Fruit fly (Drosophila melanogaster) whole organism, embryonic: ENCODE measurements around the gene cry.

Experiments used
- BEAF-32 ChIP-seq: fragments of 200-800 bp; sonication (Bioruptor generic); optimal IDR thresholded peaks from 3 replicates; lab custom pipeline; 2017; ENCODE audit warnings: missing biosample characterization, missing genetic modification characterization, mild to moderate bottlenecking, moderate library complexity, missing genetic modification reagents
- Bgb ChIP-seq: fragments of 200-800 bp; sonication (Bioruptor generic); IDR thresholded peaks from 2 replicates; pipeline ENCODE4 v1.3.6; 2022; ENCODE audit warnings: missing biosample characterization, missing genetic modification characterization; ENCODE audit not compliant: partially characterized antibody
- CG10979 ChIP-seq: fragments of 200-800 bp; sonication (Bioruptor generic); optimal IDR thresholded peaks from 2 replicates; lab custom pipeline; 2018; ENCODE audit warnings: missing biosample characterization, mild to moderate bottlenecking, missing genetic modification characterization, moderate library complexity
- CG11093 ChIP-seq: fragments of 200-800 bp; sonication (Bioruptor generic); IDR thresholded peaks from 3 replicates; pipeline ENCODE4 v1.3.6; 2022; ENCODE audit warnings: missing biosample characterization, missing genetic modification characterization
- CG13287 ChIP-seq: fragments of 200-800 bp; sonication (Bioruptor generic); IDR thresholded peaks from 2 replicates; pipeline ENCODE4 v1.3.6; 2022; ENCODE audit warnings: missing biosample characterization, missing genetic modification characterization; ENCODE audit not compliant: partially characterized antibody
- CG14710 ChIP-seq: fragments of 200-800 bp; sonication (Bioruptor generic); optimal IDR thresholded peaks from 3 replicates; lab custom pipeline; 2019; ENCODE audit warnings: missing biosample characterization, mild to moderate bottlenecking, missing genetic modification characterization, moderate library complexity
- CG15514 ChIP-seq: fragments of 200-800 bp; sonication (Bioruptor generic); optimal IDR thresholded peaks from 3 replicates; lab custom pipeline; 2017; ENCODE audit warnings: missing biosample characterization, missing genetic modification characterization, mild to moderate bottlenecking, moderate library complexity, missing genetic modification reagents
- CG2116 ChIP-seq: fragments of 200-800 bp; sonication (Bioruptor generic); optimal IDR thresholded peaks from 3 replicates; lab custom pipeline; 2018; ENCODE audit warnings: missing biosample characterization, mild to moderate bottlenecking, missing genetic modification characterization
- CG4424 ChIP-seq: fragments of 200-800 bp; sonication (Bioruptor generic); optimal IDR thresholded peaks from 3 replicates; lab custom pipeline; 2016; ENCODE audit warnings: missing biosample characterization, missing genetic modification characterization
- CG4617 ChIP-seq: fragments of 200-800 bp; sonication (Bioruptor generic); optimal IDR thresholded peaks from 3 replicates; lab custom pipeline; 2016; ENCODE audit warnings: missing biosample characterization, missing genetic modification characterization, borderline replicate concordance
- CG5953 ChIP-seq: fragments of 200-800 bp; sonication (Bioruptor generic); IDR thresholded peaks from 2 replicates; pipeline ENCODE4 v1.3.6; 2022; ENCODE audit warnings: missing biosample characterization, missing genetic modification characterization
- CG7928 ChIP-seq: fragments of 200-800 bp; sonication (Bioruptor generic); optimal IDR thresholded peaks from 2 replicates; lab custom pipeline; 2017; ENCODE audit warnings: missing biosample characterization, mild to moderate bottlenecking, missing genetic modification characterization
- CG9797 ChIP-seq: fragments of 200-800 bp; sonication (Bioruptor generic); optimal IDR thresholded peaks from 3 replicates; lab custom pipeline; 2018; ENCODE audit warnings: missing biosample characterization, mild to moderate bottlenecking, missing genetic modification characterization
- Dll ChIP-seq: fragments of 200-800 bp; sonication (Bioruptor generic); IDR thresholded peaks from 4 replicates; pipeline ENCODE4 v1.3.6; 2022; ENCODE audit warnings: missing biosample characterization, missing genetic modification characterization; ENCODE audit not compliant: partially characterized antibody
- Dp ChIP-seq: fragments of 200-800 bp; sonication (Bioruptor generic); optimal IDR thresholded peaks from 2 replicates; lab custom pipeline; 2018; ENCODE audit warnings: missing biosample characterization, mild to moderate bottlenecking, missing genetic modification characterization, moderate library complexity
- Dref ChIP-seq: fragments of 200-800 bp; sonication (Bioruptor generic); IDR thresholded peaks from 2 replicates; pipeline ENCODE4 v1.3.6; 2022; ENCODE audit warnings: missing biosample characterization, missing genetic modification characterization
- E2f2 ChIP-seq: fragments of 200-800 bp; sonication (Bioruptor generic); IDR thresholded peaks from 2 replicates; pipeline ENCODE4 v1.3.6; 2022; ENCODE audit warnings: missing biosample characterization, missing genetic modification characterization
- Eip74EF ChIP-seq, 2 experiments: fragments of 200-800 bp in 1 of 2; fragments of >200 bp in 1 of 2; sonication (Bioruptor generic) in 1 of 2; optimal IDR thresholded peaks; 2 replicates each; lab custom pipeline; 2017 to 2019; ENCODE audit warnings: missing biosample characterization in 2 of 2, missing genetic modification characterization in 2 of 2, mild to moderate bottlenecking in 1 of 2, moderate library complexity in 1 of 2
- HLH4C ChIP-seq: fragments of 200-800 bp; sonication (Bioruptor generic); IDR thresholded peaks from 3 replicates; pipeline ENCODE4 v1.3.6; 2022; ENCODE audit warnings: missing biosample characterization, missing genetic modification characterization; ENCODE audit not compliant: partially characterized antibody
- HmgZ ChIP-seq: fragments of 200-800 bp; sonication (Bioruptor generic); optimal IDR thresholded peaks from 2 replicates; lab custom pipeline; 2018; ENCODE audit warnings: missing biosample characterization, mild to moderate bottlenecking, missing genetic modification characterization
- MBD-R2 ChIP-seq: fragments of 200-800 bp; sonication (Bioruptor generic); IDR thresholded peaks from 2 replicates; pipeline ENCODE4 v1.3.6; 2022; ENCODE audit warnings: missing biosample characterization, missing genetic modification characterization
- MESR4 ChIP-seq: fragments of 200-800 bp; sonication (Bioruptor generic); optimal IDR thresholded peaks from 2 replicates; lab custom pipeline; 2018; ENCODE audit warnings: missing biosample characterization, mild to moderate bottlenecking, missing genetic modification characterization, moderate library complexity
- Med ChIP-seq: fragments of 200-800 bp; sonication (Bioruptor generic); peaks from one replicate; lab custom pipeline; 2016; ENCODE audit warnings: missing biosample characterization, missing genetic modification characterization, mild to moderate bottlenecking, inconsistent platforms, moderate library complexity
- Opbp ChIP-seq: fragments of 200-800 bp; sonication (Bioruptor generic); IDR thresholded peaks from 3 replicates; pipeline ENCODE4 v1.3.6; 2022; ENCODE audit warnings: missing biosample characterization, missing genetic modification characterization; ENCODE audit not compliant: partially characterized antibody
- Scr ChIP-seq: fragments of 200-800 bp; sonication (Bioruptor generic); IDR thresholded peaks from 2 replicates; pipeline ENCODE4 v1.3.6; 2022; ENCODE audit warnings: missing biosample characterization, missing genetic modification characterization; ENCODE audit not compliant: partially characterized antibody
- Sin3A ChIP-seq: fragments of >200 bp; optimal IDR thresholded peaks from 2 replicates; lab custom pipeline; 2018
- Sry-δ ChIP-seq: fragments of 200-800 bp; sonication (Bioruptor generic); optimal IDR thresholded peaks from 2 replicates; lab custom pipeline; 2016; ENCODE audit warnings: missing biosample characterization, missing genetic modification characterization
- Ssrp ChIP-seq: fragments of 200-800 bp; sonication (Bioruptor generic); optimal IDR thresholded peaks from 2 replicates; lab custom pipeline; 2018; ENCODE audit warnings: missing biosample characterization, mild to moderate bottlenecking, missing genetic modification characterization, moderate library complexity
- Xbp1 ChIP-seq: fragments of 200-800 bp; sonication (Bioruptor generic); optimal IDR thresholded peaks from 3 replicates; lab custom pipeline; 2016; ENCODE audit warnings: missing biosample characterization, mild to moderate bottlenecking, missing genetic modification characterization
- YL-1 ChIP-seq: fragments of 200-800 bp; sonication (Bioruptor generic); optimal IDR thresholded peaks from 3 replicates; lab custom pipeline; 2017; ENCODE audit warnings: missing biosample characterization, mild to moderate bottlenecking, missing genetic modification characterization
- amos ChIP-seq: fragments of 200-800 bp; sonication (Bioruptor generic); IDR thresholded peaks from 2 replicates; pipeline ENCODE4 v1.3.6; 2022; ENCODE audit warnings: missing biosample characterization, missing genetic modification characterization; ENCODE audit not compliant: partially characterized antibody
- aop ChIP-seq: fragments of 200-800 bp; sonication (Bioruptor generic); IDR thresholded peaks from 2 replicates; pipeline ENCODE4 v1.3.6; 2022; ENCODE audit warnings: missing biosample characterization, missing genetic modification characterization
- chif ChIP-seq, 2 experiments: fragments of 200-800 bp; sonication (Bioruptor generic); optimal IDR thresholded peaks; 3 replicates each; lab custom pipeline; 2016; ENCODE audit warnings: missing biosample characterization in 2 of 2, missing genetic modification characterization in 2 of 2
- chinmo ChIP-seq: fragments of 200-800 bp; sonication (Bioruptor generic); IDR thresholded peaks from 4 replicates; pipeline ENCODE4 v1.3.6; 2022; ENCODE audit warnings: missing biosample characterization, missing genetic modification characterization; ENCODE audit not compliant: partially characterized antibody
- gfzf ChIP-seq: fragments of 200-800 bp; sonication (Bioruptor generic); optimal IDR thresholded peaks from 2 replicates; lab custom pipeline; 2016; ENCODE audit warnings: missing biosample characterization, mild to moderate bottlenecking, missing genetic modification characterization, moderate library complexity
- p53 ChIP-seq: fragments of 200-800 bp; sonication (Bioruptor generic); optimal IDR thresholded peaks from 2 replicates; lab custom pipeline; 2016; ENCODE audit warnings: missing biosample characterization, missing genetic modification characterization
- phol ChIP-seq: fragments of 200-800 bp; sonication (Bioruptor generic); optimal IDR thresholded peaks from 3 replicates; lab custom pipeline; 2018; ENCODE audit warnings: missing biosample characterization, mild to moderate bottlenecking, missing genetic modification characterization, moderate library complexity
- pzg ChIP-seq: fragments of 200-800 bp; sonication (Bioruptor generic); optimal IDR thresholded peaks from 3 replicates; lab custom pipeline; 2018; ENCODE audit warnings: missing biosample characterization, mild to moderate bottlenecking, missing genetic modification characterization, moderate library complexity
- scrt ChIP-seq: fragments of 200-800 bp; sonication (Bioruptor generic); optimal IDR thresholded peaks from 2 replicates; lab custom pipeline; 2018; ENCODE audit warnings: missing biosample characterization, mild to moderate bottlenecking, missing genetic modification characterization, moderate library complexity
- stwl ChIP-seq: fragments of 200-800 bp; sonication (Bioruptor generic); optimal IDR thresholded peaks from 3 replicates; lab custom pipeline; 2018; ENCODE audit warnings: missing biosample characterization, mild to moderate bottlenecking, missing genetic modification characterization, moderate library complexity
- tna ChIP-seq: fragments of 200-800 bp; sonication (Bioruptor generic); IDR thresholded peaks from 2 replicates; pipeline ENCODE4 v1.3.6; 2022; ENCODE audit warnings: missing biosample characterization, missing genetic modification characterization; ENCODE audit not compliant: partially characterized antibody
- trem ChIP-seq: fragments of 200-800 bp; optimal IDR thresholded peaks from 3 replicates; lab custom pipeline; 2019; ENCODE audit warnings: missing biosample characterization, mild to moderate bottlenecking, missing genetic modification characterization, moderate library complexity
- unc-4 ChIP-seq: fragments of 200-800 bp; sonication (Bioruptor generic); IDR thresholded peaks from 2 replicates; pipeline ENCODE4 v1.3.6; 2022; ENCODE audit warnings: missing biosample characterization, missing genetic modification characterization; ENCODE audit not compliant: partially characterized antibody
- vnd ChIP-seq: fragments of 200-800 bp; sonication (Bioruptor generic); IDR thresholded peaks from 3 replicates; pipeline ENCODE4 v1.3.6; 2022; ENCODE audit warnings: missing biosample characterization, missing genetic modification characterization; ENCODE audit not compliant: partially characterized antibody
- wdn ChIP-seq: fragments of 200-800 bp; sonication (Bioruptor generic); IDR thresholded peaks from 2 replicates; pipeline ENCODE4 v1.3.6; 2022; ENCODE audit warnings: missing biosample characterization, missing genetic modification characterization
- z ChIP-seq: fragments of 200-800 bp; sonication (Bioruptor generic); IDR thresholded peaks from 3 replicates; pipeline ENCODE4 v1.3.6; 2022; ENCODE audit warnings: missing biosample characterization, missing genetic modification characterization
- zen ChIP-seq: fragments of 200-800 bp; sonication (Bioruptor generic); optimal IDR thresholded peaks from 3 replicates; lab custom pipeline; 2018; ENCODE audit warnings: missing biosample characterization, mild to moderate bottlenecking, missing genetic modification characterization, moderate library complexity

cry gene

DNA sequence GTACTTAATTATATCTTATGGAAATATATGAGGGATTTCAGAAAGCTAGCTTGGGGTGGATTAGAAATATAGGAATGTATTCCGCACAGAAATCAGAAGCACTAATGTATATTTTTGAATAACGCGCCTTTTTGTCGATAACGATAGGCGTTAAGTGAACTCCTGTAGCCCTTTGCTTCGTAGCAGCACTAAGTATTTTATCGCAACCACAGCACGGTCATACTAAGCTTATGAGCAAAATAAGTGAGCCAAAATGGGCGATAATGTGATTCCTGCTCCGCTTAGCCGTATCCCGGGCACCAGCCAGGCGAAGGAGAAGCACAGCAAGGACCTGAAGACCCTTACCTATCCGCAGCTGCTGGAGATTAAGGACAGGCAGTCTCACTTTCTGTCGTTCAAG is 17.3 kb downstream of the cry start, which contains the start of the genes CG5250 and Polr2M:
Gene CG5250, minus strand, starts transcription at position 32 of the 400 bp plus-strand sequence.
Gene Polr2M, plus strand, starts transcription at position 219 of the 400 bp plus-strand sequence.
- TF ChIP-seq YL-1 (GFP tag; lab: Kevin White, UChicago): peak; percentile 27
- peak; percentile 9 for TF ChIP-seq Sin3A (lab: Kevin White, UChicago)
- peak; percentile 9 for TF ChIP-seq HmgZ (tag; lab: Kevin White, UChicago)
- TF ChIP-seq BEAF-32 (GFP tag; lab: Kevin White, UChicago): peak; percentile 40
- TF ChIP-seq CG13287 (GFP tag; lab: Robert Waterston, UW): peak; percentile 48
- TF ChIP-seq CG14710: peak; percentile 20
- TF ChIP-seq Bgb: peak; percentile 14; the same call in 1 of the 2 replicates
- TF ChIP-seq Eip74EF (GFP tag; optimal IDR thresholded peaks at IDR 0.05; lab: Kevin White, UChicago): no peak
- TF ChIP-seq CG9797: peak; percentile 64
- TF ChIP-seq CG5953 (GFP tag; lab: Robert Waterston, UW): no peak
- TF ChIP-seq CG11093 (GFP tag; lab: Robert Waterston, UW): no peak
- peak; percentile 94 for TF ChIP-seq E2f2 (GFP tag; lab: Robert Waterston, UW)
- peak; percentile 54 for TF ChIP-seq CG2116
- peak; percentile 37 for TF ChIP-seq Sry-δ (GFP tag; lab: Kevin White, UChicago)
- TF ChIP-seq stwl (tag; lab: Kevin White, UChicago): peak; percentile 58
- TF ChIP-seq MESR4: peak; percentile 62
- peak; percentile 60 for TF ChIP-seq CG4617
- TF ChIP-seq gfzf (GFP tag; lab: Kevin White, UChicago): peak; percentile 81
- no peak for TF ChIP-seq p53 (GFP tag; lab: Kevin White, UChicago)
- peak; percentile 7 for TF ChIP-seq phol (tag; lab: Kevin White, UChicago)
- peak; percentile 41 for TF ChIP-seq trem (tag; lab: Kevin White, UChicago)
- TF ChIP-seq zen: peak; percentile 6
- TF ChIP-seq unc-4 (GFP tag; lab: Robert Waterston, UW): 0 out of 2 replicates have a peak, but pooled peaks have one; percentile 26
- TF ChIP-seq Scr (GFP tag; lab: Robert Waterston, UW): peak; percentile 17; the same call in 1 of the 2 replicates
- TF ChIP-seq CG7928 (GFP tag; lab: Kevin White, UChicago): peak; percentile 90
- TF ChIP-seq amos: peak; percentile 13; the same call in 1 of the 2 replicates
- TF ChIP-seq Ssrp (tag; lab: Kevin White, UChicago): no peak
- no peak for TF ChIP-seq CG10979 (tag; lab: Kevin White, UChicago)
- TF ChIP-seq Med (GFP tag; lab: Kevin White, UChicago): peak; percentile 40
- TF ChIP-seq Dref (GFP tag; lab: Robert Waterston, UW): peak; percentile 82
- TF ChIP-seq z (GFP tag; lab: Robert Waterston, UW): 0 out of 3 replicates have a peak, but pooled peaks have one; percentile 23
- TF ChIP-seq scrt: peak; percentile 62
- no peak for TF ChIP-seq Xbp1
- peak; percentile 51; the same call in 1 of the 2 replicates for TF ChIP-seq MBD-R2 (GFP tag; lab: Robert Waterston, UW)
- peak; percentile 71 for TF ChIP-seq pzg (GFP tag; lab: Kevin White, UChicago)
- peak; percentile 19; the same call in 1 of the 3 replicates for TF ChIP-seq HLH4C (GFP tag; lab: Robert Waterston, UW)
- 0 out of 2 replicates have a peak, but pooled peaks have one; percentile 47 for TF ChIP-seq tna (GFP tag; lab: Robert Waterston, UW)
- TF ChIP-seq Opbp: peak; percentile 47; the same call in 1 of the 3 replicates
- TF ChIP-seq Dp: peak; percentile 92
- no peak for TF ChIP-seq CG4424
- peak; percentile 27; the same call in 1 of the 4 replicates for TF ChIP-seq Dll (GFP tag; lab: Robert Waterston, UW)
- 0 out of 4 replicates have a peak, but pooled peaks have one; percentile 22 for TF ChIP-seq chinmo
- TF ChIP-seq wdn (GFP tag; lab: Robert Waterston, UW): no peak
- TF ChIP-seq CG15514 (GFP tag; lab: Kevin White, UChicago): peak; percentile 76
- TF ChIP-seq vnd: 0 out of 3 replicates have a peak, but pooled peaks have one; percentile 27
- TF ChIP-seq chif (GFP tag; optimal IDR thresholded peaks at IDR 0.05; lab: Kevin White, UChicago): no peak
- no peak for TF ChIP-seq aop (GFP tag; lab: Robert Waterston, UW)
